Fruit fly (Drosophila melanogaster): ENCODE data around the gene CG43147.

Gene CG43147

dm6 chr3L:13255393-13256078 lies 44.4 kb downstream of the CG43147 start (continued):
- TF ChIP-seq CG11902 (GFP tag; optimal IDR thresholded peaks at IDR 0.05) (no peak), Eip93F (GFP tag; optimal IDR thresholded peaks at IDR 0.05) (no peak), net (GFP tag; optimal IDR thresholded peaks at IDR 0.05) (no peak), salr (GFP tag; optimal IDR thresholded peaks at IDR 0.05) (no peak), topi (GFP tag; optimal IDR thresholded peaks at IDR 0.05) (peak; percentile 40), CG4318 (GFP tag; optimal IDR thresholded peaks at IDR 0.05) (peak; percentile 0), achi (GFP tag; optimal IDR thresholded peaks at IDR 0.05) (no peak), dsx (GFP tag; optimal IDR thresholded peaks at IDR 0.05; ENCODE audit: poor library complexity, severe bottlenecking) (peak; percentile 12), Hr4 (GFP tag; optimal IDR thresholded peaks at IDR 0.05) (no peak), lz (GFP tag; optimal IDR thresholded peaks at IDR 0.05) (peak; percentile 12), svp (GFP tag) (peak; percentile 61), Met (GFP tag; optimal IDR thresholded peaks at IDR 0.05) (no peak), CG11294 (GFP tag; IDR thresholded peaks at IDR 0.05) (no peak), Smox (GFP tag; optimal IDR thresholded peaks at IDR 0.05) (no peak), spab (GFP tag; optimal IDR thresholded peaks at IDR 0.05) (no peak), Hr38 (GFP tag; optimal IDR thresholded peaks at IDR 0.05) (no peak), cyc (GFP tag; optimal IDR thresholded peaks at IDR 0.05) (no peak), Sox15 (GFP tag; optimal IDR thresholded peaks at IDR 0.05) (no peak), Eip75B (GFP tag; optimal IDR thresholded peaks at IDR 0.05) (no peak), Ets96B (tag; optimal IDR thresholded peaks at IDR 0.05) (no peak), fd59A (GFP tag; optimal IDR thresholded peaks at IDR 0.05) (peak; percentile 3), CG1621 (tag; optimal IDR thresholded peaks at IDR 0.05) (no peak), Hr39 (GFP tag; optimal IDR thresholded peaks at IDR 0.05) (no peak), CG32006 (GFP tag; optimal IDR thresholded peaks at IDR 0.05) (peak; percentile 41), Ets21C (GFP tag; optimal IDR thresholded peaks at IDR 0.05) (no peak), Eip78C (GFP tag) (peak; percentile 69), Blimp-1 (GFP tag; optimal IDR thresholded peaks at IDR 0.05) (no peak), CG15336 (GFP tag; IDR thresholded peaks at IDR 0.05) (no peak), Sox14 (GFP tag; optimal IDR thresholded peaks at IDR 0.05) (no peak), CG11762 (GFP tag; optimal IDR thresholded peaks at IDR 0.05; ENCODE audit: insufficient read depth) (no peak)

dm6 chr3L:13254274-13254673 lies 45.7 kb downstream of the CG43147 start:
- peak; percentile 19 for TF ChIP-seq Blimp-1 (GFP tag; optimal IDR thresholded peaks at IDR 0.05)
- TF ChIP-seq CG31627 (GFP tag; optimal IDR thresholded peaks at IDR 0.05), result no peak
- peak; percentile 33 for TF ChIP-seq svp (GFP tag)

dm6 chr3L:13252952-13253478 lies 46.9 kb downstream of the CG43147 start:
- no peak for TF ChIP-seq esn (GFP tag; optimal IDR thresholded peaks at IDR 0.05)
- no peak for TF ChIP-seq CG16779 (tag; optimal IDR thresholded peaks at IDR 0.05)
- TF ChIP-seq Sox102F (GFP tag; optimal IDR thresholded peaks at IDR 0.05), result no peak
- peak; percentile 12 for TF ChIP-seq Eip78C (GFP tag)
- TF ChIP-seq Gug (GFP tag; IDR thresholded peaks at IDR 0.05), result no peak
- no peak for TF ChIP-seq CG6792 (GFP tag; optimal IDR thresholded peaks at IDR 0.05)
- no peak for TF ChIP-seq Sox15 (GFP tag; optimal IDR thresholded peaks at IDR 0.05)

- no peak for TF ChIP-seq CG4318 (GFP tag; optimal IDR thresholded peaks at IDR 0.05)
- peak; percentile 5 for TF ChIP-seq fkh (GFP tag; optimal IDR thresholded peaks at IDR 0.05)
- no peak for TF ChIP-seq topi (GFP tag; optimal IDR thresholded peaks at IDR 0.05)
- TF ChIP-seq CG31627 (GFP tag; optimal IDR thresholded peaks at IDR 0.05), result no peak
- no peak for TF ChIP-seq CG16779 (tag; optimal IDR thresholded peaks at IDR 0.05)
- TF ChIP-seq lz (GFP tag; optimal IDR thresholded peaks at IDR 0.05), result no peak
- no peak for TF ChIP-seq net (GFP tag; optimal IDR thresholded peaks at IDR 0.05)
- no peak for TF ChIP-seq CG8632 (GFP tag; optimal IDR thresholded peaks at IDR 0.05)
- TF ChIP-seq CG8119 (GFP tag; IDR thresholded peaks at IDR 0.05), result peak; percentile 50
- no peak for TF ChIP-seq dsx (GFP tag; optimal IDR thresholded peaks at IDR 0.05; ENCODE audit: poor library complexity, severe bottlenecking)
- no peak for TF ChIP-seq cyc (GFP tag; optimal IDR thresholded peaks at IDR 0.05)
- no peak for TF ChIP-seq OdsH (GFP tag; optimal IDR thresholded peaks at IDR 0.05)
- no peak for TF ChIP-seq spab (GFP tag; optimal IDR thresholded peaks at IDR 0.05)
- TF ChIP-seq CG3919 (GFP tag; optimal IDR thresholded peaks at IDR 0.05), result no peak
- no peak for TF ChIP-seq Blimp-1 (GFP tag; optimal IDR thresholded peaks at IDR 0.05)
- TF ChIP-seq CG15336 (GFP tag; IDR thresholded peaks at IDR 0.05), result peak; percentile 42; the same call in 1 of the 2 replicates
- no peak for TF ChIP-seq Eip93F (GFP tag; optimal IDR thresholded peaks at IDR 0.05)
- TF ChIP-seq Eip78C (GFP tag), result peak; percentile 3
- TF ChIP-seq CG6808 (GFP tag; optimal IDR thresholded peaks at IDR 0.05), result no peak
- no peak for TF ChIP-seq CG9139 (GFP tag; optimal IDR thresholded peaks at IDR 0.05)
- no peak for TF ChIP-seq CG11294 (GFP tag; IDR thresholded peaks at IDR 0.05)
- TF ChIP-seq CG7368 (GFP tag; optimal IDR thresholded peaks at IDR 0.05), result no peak
Measured at dm6 chr3L:13251786-13252185, 48.2 kb downstream of the CG43147 start.
